Worm (Caenorhabditis elegans) whole organism, L3 larva: ENCODE results near the gene C18E9.9.

Experiments used
- ceh-82 ChIP-seq: fragments of 150-350 bp; optimal IDR thresholded peaks from 2 replicates; lab custom pipeline; 2014; ENCODE audit warnings: missing biosample characterization, missing genetic modification characterization
- lin-39 ChIP-seq: fragments of 150-350 bp; optimal IDR thresholded peaks from 2 replicates; lab custom pipeline; 2018; ENCODE audit warnings: missing biosample characterization, missing genetic modification reagents, missing genetic modification characterization
- mdl-1 ChIP-seq: fragments of 150-350 bp; optimal IDR thresholded peaks from 2 replicates; lab custom pipeline; 2014; ENCODE audit warnings: missing biosample characterization, missing genetic modification characterization
- nfya-1 ChIP-seq: sonication (generic microtip); optimal IDR thresholded peaks from 2 replicates; lab custom pipeline; 2017; ENCODE audit warnings: missing genetic modification characterization, mild to moderate bottlenecking, missing compliant biosample characterization, antibody characterized with exemption, moderate library complexity; ENCODE audit not compliant: insufficient read depth
- nhr-76 ChIP-seq: fragments of 150-350 bp; sonication (generic microtip); optimal IDR thresholded peaks from 5 replicates; lab custom pipeline; 2014; ENCODE audit warnings: missing biosample characterization, missing genetic modification characterization

DNA sequence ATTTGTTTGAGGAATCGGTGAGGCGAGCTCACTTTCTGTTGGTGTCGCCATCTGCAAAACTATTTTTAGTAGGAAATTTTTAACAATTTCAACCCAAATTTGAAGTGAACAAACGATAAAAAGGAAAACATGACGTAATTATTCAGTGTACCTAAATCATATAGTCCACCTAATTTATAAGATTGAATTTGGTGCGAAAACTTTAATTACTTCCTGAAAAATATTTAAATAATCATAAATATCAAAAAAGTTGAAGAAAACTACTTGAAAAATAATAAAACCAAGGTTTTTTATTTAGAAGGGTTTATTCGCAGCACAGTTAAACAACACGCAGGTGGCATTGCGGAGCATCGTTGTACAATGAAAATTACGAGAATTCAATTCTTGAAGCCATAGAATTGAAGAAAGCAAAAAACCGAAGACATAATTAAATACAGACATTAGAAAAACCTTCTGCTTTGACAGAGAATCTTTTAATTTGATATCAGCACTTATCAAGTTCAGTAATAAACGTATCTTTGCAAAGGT is 15.8 kb downstream of the C18E9.9 start, which contains the start of gene tomm-40:
- no peak for TF ChIP-seq ceh-82 (tag; lab: Kevin White, UChicago)
- no peak for TF ChIP-seq mdl-1 (tag; lab: Kevin White, UChicago)
- no peak for TF ChIP-seq nfya-1 (tag; lab: Kevin White, UChicago)
- TF ChIP-seq lin-39 = no peak
- TF ChIP-seq nhr-76 (tag; lab: Kevin White, UChicago) = no peak
